Fruit fly (Drosophila melanogaster): Measurements from ENCODE around the gene CG16953.

DNA sequence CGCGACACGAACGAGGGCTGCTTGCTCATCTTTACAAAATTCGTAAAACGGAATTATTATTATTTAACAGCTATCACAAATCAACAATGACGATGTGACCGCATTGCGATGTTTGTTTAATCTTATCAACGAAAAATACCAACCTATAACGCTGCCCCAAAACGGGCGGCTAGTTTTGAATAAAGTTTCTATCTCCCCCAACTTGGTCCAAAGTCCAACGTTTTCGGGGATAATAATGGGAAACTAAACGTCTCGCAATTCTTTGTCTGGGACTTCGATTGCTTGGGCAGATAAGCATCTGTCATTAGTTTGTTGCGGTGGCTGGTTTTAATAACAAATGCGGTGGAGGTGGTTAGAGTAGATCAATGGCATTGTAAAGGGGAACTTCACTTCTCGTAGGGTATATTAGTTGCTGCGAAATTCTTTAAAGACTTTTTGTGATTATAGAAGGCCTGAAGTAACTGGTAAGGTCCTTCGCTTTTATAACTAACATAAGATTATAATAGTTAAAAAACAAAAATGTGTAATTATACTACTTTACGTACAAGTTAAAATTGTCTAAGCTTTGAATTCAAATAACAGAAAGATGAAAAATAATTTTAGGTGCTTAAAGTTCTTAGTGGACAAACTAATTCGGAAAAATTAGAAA is 25.5 kb downstream of the CG16953 start, which contains the start of gene CG15922:
- TF ChIP-seq EcR (GFP tag; optimal IDR thresholded peaks at IDR 0.05) (no peak), psq (optimal IDR thresholded peaks at IDR 0.05) (no peak), Dll (optimal IDR thresholded peaks at IDR 0.05) (no peak), CG8478 (optimal IDR thresholded peaks at IDR 0.05) (no peak), usp (GFP tag; optimal IDR thresholded peaks at IDR 0.05) (no peak)
